Worm (Caenorhabditis elegans): ENCODE data around the gene elo-3.

The elo-3 gene

DNA sequence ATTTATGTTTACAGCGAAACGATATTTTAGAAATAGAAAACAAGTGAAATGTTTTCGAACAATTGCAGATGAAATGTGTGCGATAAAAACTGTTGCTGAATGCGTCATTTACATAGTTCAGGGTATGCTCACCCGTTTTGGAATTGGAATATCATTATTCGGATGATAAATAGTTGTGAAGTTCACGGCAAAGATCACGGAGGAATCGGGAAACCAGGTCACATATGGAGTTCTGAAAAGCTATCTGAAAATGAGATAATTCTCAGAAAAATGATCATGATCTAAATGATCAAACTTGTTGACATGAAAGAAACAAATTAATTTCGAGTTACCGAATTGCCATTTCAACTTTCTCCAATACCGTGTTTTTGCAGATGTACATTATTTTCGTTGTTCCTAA, 41.8 kb upstream of the elo-3 start, which contains the start of gene best-16:
best-16 (minus strand) TSS at position 101 of the 400 bp plus-strand sequence.
- no peak for TF ChIP-seq ceh-18 (tag; optimal IDR thresholded peaks at IDR 0.05)
- TF ChIP-seq dmd-4 (tag; optimal IDR thresholded peaks at IDR 0.05; ENCODE audit: borderline replicate concordance): no peak
- TF ChIP-seq mec-3 (tag; optimal IDR thresholded peaks at IDR 0.05; ENCODE audit: borderline replicate concordance): no peak
- no peak for TF ChIP-seq ceh-34 (tag; optimal IDR thresholded peaks at IDR 0.05)
- TF ChIP-seq sox-2 (GFP tag; IDR thresholded peaks at IDR 0.05): no peak
- no peak for TF ChIP-seq madf-2 (tag; optimal IDR thresholded peaks at IDR 0.05)
- no peak for TF ChIP-seq unc-55 (GFP tag; optimal IDR thresholded peaks at IDR 0.05)
- TF ChIP-seq dve-1 (tag; optimal IDR thresholded peaks at IDR 0.05): no peak
- TF ChIP-seq tbx-2 (tag; optimal IDR thresholded peaks at IDR 0.05): no peak
- no peak for TF ChIP-seq ama-1 (optimal IDR thresholded peaks at IDR 0.05)
- no peak for TF ChIP-seq hlh-15 (tag; optimal IDR thresholded peaks at IDR 0.05)

DNA sequence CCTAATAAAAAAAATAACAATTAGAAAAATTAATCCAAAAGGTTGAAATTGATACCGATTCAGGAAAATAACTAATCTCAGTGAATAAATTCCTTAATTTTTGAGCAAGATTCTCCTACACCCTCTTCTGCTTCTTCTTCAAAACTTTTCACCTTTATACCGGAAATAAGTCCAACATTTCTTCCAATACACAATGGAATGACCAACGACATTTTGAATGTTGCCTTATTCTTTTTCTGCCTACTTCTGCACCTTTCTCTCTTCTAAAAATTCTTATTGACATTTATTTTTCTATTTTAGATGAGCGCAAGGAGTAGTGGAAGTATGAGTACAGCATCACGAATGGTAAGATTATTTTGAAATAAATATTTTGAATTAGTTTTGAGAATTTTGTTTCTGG, 40.7 kb upstream of the elo-3 start, which contains the start of gene unc-8:
unc-8 (plus strand) TSS at position 301 of the 400 bp plus-strand sequence.
- TF ChIP-seq ceh-19 (GFP tag; optimal IDR thresholded peaks at IDR 0.05): no peak
- TF ChIP-seq tbx-7 (tag; optimal IDR thresholded peaks at IDR 0.05): no peak
- no peak for TF ChIP-seq pha-2 (tag; optimal IDR thresholded peaks at IDR 0.05)
- no peak for TF ChIP-seq fkh-6 (tag; optimal IDR thresholded peaks at IDR 0.05)
- no peak for TF ChIP-seq ceh-14 (tag; optimal IDR thresholded peaks at IDR 0.05)
- no peak for TF ChIP-seq ttx-3 (tag; optimal IDR thresholded peaks at IDR 0.05)
- TF ChIP-seq ceh-34 (tag; optimal IDR thresholded peaks at IDR 0.05): no peak
- TF ChIP-seq elt-2 (tag; optimal IDR thresholded peaks at IDR 0.05): no peak
- TF ChIP-seq hlh-13 (GFP tag; optimal IDR thresholded peaks at IDR 0.05): no peak
- no peak for TF ChIP-seq lin-11 (tag; optimal IDR thresholded peaks at IDR 0.05)
- no peak for TF ChIP-seq zip-5 (tag; optimal IDR thresholded peaks at IDR 0.05)
- no peak for TF ChIP-seq sox-2 (GFP tag; IDR thresholded peaks at IDR 0.05)
- no peak for TF ChIP-seq ceh-48 (tag; optimal IDR thresholded peaks at IDR 0.05)
- TF ChIP-seq tbx-2 (tag; optimal IDR thresholded peaks at IDR 0.05): no peak
- TF ChIP-seq ztf-16 (tag; optimal IDR thresholded peaks at IDR 0.05): no peak
- TF ChIP-seq npax-4 (tag; optimal IDR thresholded peaks at IDR 0.05): no peak
- no peak for TF ChIP-seq T23F11.4 (GFP tag; optimal IDR thresholded peaks at IDR 0.05)
- no peak for TF ChIP-seq mec-3 (tag; optimal IDR thresholded peaks at IDR 0.05; ENCODE audit: borderline replicate concordance)
- TF ChIP-seq ceh-9 (tag; optimal IDR thresholded peaks at IDR 0.05): no peak

DNA sequence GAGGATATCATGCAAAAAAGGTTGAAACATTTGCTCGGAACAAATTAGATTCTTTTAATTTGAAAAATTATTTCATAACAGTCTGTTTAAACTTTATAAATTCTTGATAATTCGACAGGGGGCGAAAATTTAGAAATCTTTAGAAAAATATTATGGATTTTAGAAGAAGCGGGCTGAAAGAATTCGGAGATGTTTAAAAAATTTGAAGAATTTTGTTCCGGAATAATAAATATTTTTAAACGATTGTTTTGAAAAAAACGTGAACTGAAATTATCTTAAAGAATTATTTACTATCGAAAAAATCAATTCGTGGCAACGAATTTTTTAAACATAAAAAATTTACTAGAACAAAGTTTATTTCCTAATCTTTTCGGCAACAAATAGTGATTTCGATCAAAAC, 33.8 kb upstream of the elo-3 start, which contains the start of gene R13A1.3:
R13A1.3 (plus strand) TSS at position 301 of the 400 bp plus-strand sequence.
- TF ChIP-seq lim-6 (tag; optimal IDR thresholded peaks at IDR 0.05) (no peak), syd-9 (tag; optimal IDR thresholded peaks at IDR 0.05) (no peak), ahr-1 (tag; optimal IDR thresholded peaks at IDR 0.05) (no peak), ets-4 (tag; optimal IDR thresholded peaks at IDR 0.05) (no peak), sox-2 (GFP tag; IDR thresholded peaks at IDR 0.05) (no peak), K02D7.2 (tag; optimal IDR thresholded peaks at IDR 0.05) (no peak), Y22D7AL.16 (tag; optimal IDR thresholded peaks at IDR 0.05) (no peak), hlh-8 (tag; optimal IDR thresholded peaks at IDR 0.05) (no peak), mec-3 (tag; optimal IDR thresholded peaks at IDR 0.05; ENCODE audit: borderline replicate concordance) (no peak), ceh-24 (tag; optimal IDR thresholded peaks at IDR 0.05) (no peak), rnt-1 (tag; optimal IDR thresholded peaks at IDR 0.05) (no peak), ama-1 (optimal IDR thresholded peaks at IDR 0.05) (no peak)

DNA sequence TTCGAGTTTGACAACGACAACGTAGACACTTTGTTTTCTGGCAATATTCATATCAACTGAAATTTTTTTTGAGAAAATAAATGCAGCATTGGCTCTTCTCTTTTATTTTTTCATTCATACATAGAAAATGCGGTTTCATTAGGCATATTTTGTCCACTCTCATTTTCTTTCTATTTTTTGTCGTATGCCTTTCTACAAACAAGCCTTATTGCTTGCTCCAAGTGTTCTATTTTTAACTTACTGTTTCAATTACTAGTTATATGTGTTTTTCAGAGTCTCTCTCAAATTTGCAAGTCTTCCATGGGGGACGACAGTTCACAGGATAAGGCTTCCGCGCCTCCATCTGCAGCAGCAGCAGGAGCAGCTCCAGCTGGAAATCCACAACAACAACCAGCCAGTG, 31.5 kb upstream of the elo-3 start, which contains the start of gene kcc-1:
kcc-1 (plus strand) TSS at position 301 of the 400 bp plus-strand sequence.
- TF ChIP-seq hlh-8 (tag; optimal IDR thresholded peaks at IDR 0.05) (no peak), hlh-6 (tag; optimal IDR thresholded peaks at IDR 0.05) (no peak), npax-4 (tag; optimal IDR thresholded peaks at IDR 0.05) (no peak)

DNA sequence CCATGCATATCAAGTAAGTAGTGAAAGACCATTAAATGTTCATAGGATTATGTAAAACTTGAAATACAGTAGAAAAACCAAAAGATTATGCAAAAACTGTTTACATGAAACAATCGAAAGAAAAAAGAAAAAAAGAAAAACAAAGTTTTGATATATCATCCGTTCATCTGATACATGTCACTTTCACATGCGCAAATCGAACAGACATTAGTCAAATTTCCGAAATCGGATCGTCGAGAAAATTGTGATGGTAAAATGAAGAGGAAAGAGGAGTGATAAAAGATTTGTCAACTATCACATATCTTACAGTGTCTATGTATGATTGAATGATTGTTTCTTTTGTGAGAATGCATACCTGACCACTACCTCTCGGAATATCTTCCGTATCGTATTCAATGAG, 28.6 kb upstream of the elo-3 start:
- TF ChIP-seq C08G9.2 (tag; optimal IDR thresholded peaks at IDR 0.05) (no peak), T23F11.4 (GFP tag; optimal IDR thresholded peaks at IDR 0.05) (no peak), fax-1 (tag; optimal IDR thresholded peaks at IDR 0.05) (no peak), ceh-18 (tag; optimal IDR thresholded peaks at IDR 0.05) (no peak), sox-2 (GFP tag; IDR thresholded peaks at IDR 0.05) (no peak), tbx-2 (tag; optimal IDR thresholded peaks at IDR 0.05) (no peak), ceh-30 (tag; optimal IDR thresholded peaks at IDR 0.05) (no peak), hlh-8 (tag; optimal IDR thresholded peaks at IDR 0.05) (no peak), ceh-19 (GFP tag; optimal IDR thresholded peaks at IDR 0.05) (no peak), sox-4 (tag; optimal IDR thresholded peaks at IDR 0.05) (no peak), dve-1 (tag; optimal IDR thresholded peaks at IDR 0.05) (no peak), Y22D7AL.16 (tag; optimal IDR thresholded peaks at IDR 0.05) (no peak), che-1 (tag; optimal IDR thresholded peaks at IDR 0.05) (no peak), lim-6 (tag; optimal IDR thresholded peaks at IDR 0.05) (no peak), pros-1 (tag; optimal IDR thresholded peaks at IDR 0.05) (no peak), sdc-2 (tag; optimal IDR thresholded peaks at IDR 0.05) (no peak), hlh-30 (tag; optimal IDR thresholded peaks at IDR 0.05; ENCODE audit: insufficient read depth) (no peak)

All from whole organism, late embryonic.